Worm (Caenorhabditis elegans) whole organism, L3 larva: ENCODE results near the gene smc-5.

Experiments
- R02D3.7 ChIP-seq: fragments of 150-350 bp; optimal IDR thresholded peaks from 2 replicates; lab custom pipeline; 2014; ENCODE audit warnings: missing biosample characterization, missing genetic modification characterization
- ZK546.5 ChIP-seq: sonication (generic microtip); optimal IDR thresholded peaks from 2 replicates; lab custom pipeline; 2017; ENCODE audit warnings: missing biosample characterization, missing genetic modification characterization
- aly-2 ChIP-seq: fragments of 150-350 bp; optimal IDR thresholded peaks from 2 replicates; lab custom pipeline; 2014; ENCODE audit warnings: missing biosample characterization, missing genetic modification characterization
- ama-1 ChIP-seq: fragments of 150-350 bp; optimal IDR thresholded peaks from 2 replicates; lab custom pipeline; 2018
- ceh-16 ChIP-seq: sonication (generic microtip); optimal IDR thresholded peaks from 2 replicates; lab custom pipeline; 2017; ENCODE audit warnings: missing biosample characterization, missing genetic modification characterization
- ceh-28 ChIP-seq: fragments of 150-350 bp; optimal IDR thresholded peaks from 2 replicates; lab custom pipeline; 2014; ENCODE audit warnings: missing biosample characterization, missing genetic modification reagents, missing genetic modification characterization
- ceh-82 ChIP-seq: fragments of 150-350 bp; optimal IDR thresholded peaks from 2 replicates; lab custom pipeline; 2014; ENCODE audit warnings: missing biosample characterization, missing genetic modification characterization
- ceh-9 ChIP-seq: sonication (generic microtip); optimal IDR thresholded peaks from 2 replicates; lab custom pipeline; 2018; ENCODE audit warnings: missing biosample characterization, missing genetic modification characterization
- daf-12 ChIP-seq: fragments of 150-350 bp; optimal IDR thresholded peaks from 2 replicates; lab custom pipeline; 2014; ENCODE audit warnings: missing biosample characterization, missing genetic modification reagents, missing genetic modification characterization
- egl-27 ChIP-seq: sonication (generic microtip); optimal IDR thresholded peaks from 4 replicates; lab custom pipeline; 2017; ENCODE audit warnings: missing biosample characterization, missing genetic modification reagents, missing genetic modification characterization
- egl-5 ChIP-seq: fragments of 150-350 bp; optimal IDR thresholded peaks from 2 replicates; lab custom pipeline; 2017; ENCODE audit warnings: missing biosample characterization, missing genetic modification reagents, missing genetic modification characterization, inconsistent platforms
- elt-1 ChIP-seq: fragments of 150-350 bp; optimal IDR thresholded peaks from 2 replicates; lab custom pipeline; 2014; ENCODE audit warnings: missing biosample characterization, missing genetic modification characterization
- elt-2 ChIP-seq: sonication (generic microtip); optimal IDR thresholded peaks from 2 replicates; lab custom pipeline; 2016; ENCODE audit warnings: missing genetic modification reagents, mild to moderate bottlenecking, missing genetic modification characterization, missing compliant biosample characterization
- eor-1 ChIP-seq, 2 experiments: fragments of 150-350 bp; optimal IDR thresholded peaks; 2 replicates each; lab custom pipeline; 2014 to 2018; ENCODE audit warnings: missing biosample characterization in 2 of 2, missing genetic modification characterization in 2 of 2
- fkh-10 ChIP-seq: sonication (generic microtip); optimal IDR thresholded peaks from 2 replicates; lab custom pipeline; 2017; ENCODE audit warnings: missing biosample characterization, missing genetic modification reagents, missing genetic modification characterization
- fkh-2 ChIP-seq: fragments of 150-350 bp; optimal IDR thresholded peaks from 2 replicates; lab custom pipeline; 2014; ENCODE audit warnings: missing biosample characterization, missing genetic modification reagents, missing genetic modification characterization
- fos-1 ChIP-seq: fragments of 150-350 bp; optimal IDR thresholded peaks from 2 replicates; lab custom pipeline; 2014; ENCODE audit warnings: missing biosample characterization, missing genetic modification characterization
- hmg-11 ChIP-seq: sonication (generic microtip); optimal IDR thresholded peaks from 2 replicates; lab custom pipeline; 2016; ENCODE audit warnings: missing genetic modification characterization, missing compliant biosample characterization
- jun-1 ChIP-seq: fragments of 150-350 bp; optimal IDR thresholded peaks from 2 replicates; lab custom pipeline; 2014; ENCODE audit warnings: missing biosample characterization, missing genetic modification reagents, missing genetic modification characterization
- lin-15B ChIP-seq: fragments of 150-350 bp; optimal IDR thresholded peaks from 2 replicates; lab custom pipeline; 2014; ENCODE audit warnings: missing biosample characterization, missing genetic modification characterization
- lin-39 ChIP-seq: fragments of 150-350 bp; optimal IDR thresholded peaks from 2 replicates; lab custom pipeline; 2018; ENCODE audit warnings: missing biosample characterization, missing genetic modification reagents, missing genetic modification characterization
- lsy-12 ChIP-seq: sonication (generic microtip); optimal IDR thresholded peaks from 2 replicates; lab custom pipeline; 2016; ENCODE audit warnings: mild to moderate bottlenecking, missing genetic modification characterization, missing compliant biosample characterization
- mdl-1 ChIP-seq: fragments of 150-350 bp; optimal IDR thresholded peaks from 2 replicates; lab custom pipeline; 2014; ENCODE audit warnings: missing biosample characterization, missing genetic modification characterization
- mml-1 ChIP-seq: fragments of 150-350 bp; sonication (generic microtip); optimal IDR thresholded peaks from 3 replicates; lab custom pipeline; 2014; ENCODE audit warnings: missing biosample characterization, missing genetic modification characterization
- nfya-1 ChIP-seq: sonication (generic microtip); optimal IDR thresholded peaks from 2 replicates; lab custom pipeline; 2017; ENCODE audit warnings: missing genetic modification characterization, mild to moderate bottlenecking, missing compliant biosample characterization, antibody characterized with exemption, moderate library complexity; ENCODE audit not compliant: insufficient read depth
- nhr-11 ChIP-seq: fragments of 150-350 bp; optimal IDR thresholded peaks from 2 replicates; lab custom pipeline; 2014; ENCODE audit warnings: missing biosample characterization, missing genetic modification characterization
- nhr-23 ChIP-seq: fragments of 150-350 bp; optimal IDR thresholded peaks from 2 replicates; lab custom pipeline; 2014; ENCODE audit warnings: missing biosample characterization, missing genetic modification reagents, missing genetic modification characterization
- nhr-25 ChIP-seq: sonication (generic microtip); optimal IDR thresholded peaks from 2 replicates; lab custom pipeline; 2017; ENCODE audit warnings: missing biosample characterization, missing genetic modification characterization
- nhr-43 ChIP-seq: sonication (generic microtip); optimal IDR thresholded peaks from 2 replicates; lab custom pipeline; 2016; ENCODE audit warnings: mild to moderate bottlenecking, missing genetic modification characterization, missing compliant biosample characterization; ENCODE audit not compliant: poor library complexity, severe bottlenecking
- nhr-67 ChIP-seq: fragments of 150-350 bp; optimal IDR thresholded peaks from 2 replicates; lab custom pipeline; 2014; ENCODE audit warnings: missing biosample characterization, missing genetic modification characterization
- nhr-76 ChIP-seq: fragments of 150-350 bp; sonication (generic microtip); optimal IDR thresholded peaks from 5 replicates; lab custom pipeline; 2014; ENCODE audit warnings: missing biosample characterization, missing genetic modification characterization
- nhr-77 ChIP-seq: fragments of 150-350 bp; optimal IDR thresholded peaks from 2 replicates; lab custom pipeline; 2014; ENCODE audit warnings: missing biosample characterization, missing genetic modification characterization
- pha-4 ChIP-seq: fragments of 150-350 bp; optimal IDR thresholded peaks from 2 replicates; lab custom pipeline; 2014; ENCODE audit warnings: missing biosample characterization, missing genetic modification reagents, missing genetic modification characterization
- pqm-1 ChIP-seq: fragments of 150-350 bp; optimal IDR thresholded peaks from 2 replicates; lab custom pipeline; 2017; ENCODE audit warnings: missing biosample characterization, missing genetic modification characterization, inconsistent platforms
- sea-2 ChIP-seq: fragments of 150-350 bp; sonication (generic microtip); optimal IDR thresholded peaks from 4 replicates; lab custom pipeline; 2014; ENCODE audit warnings: missing biosample characterization, missing genetic modification reagents, missing genetic modification characterization
- skn-1 ChIP-seq: fragments of 150-350 bp; optimal IDR thresholded peaks from 2 replicates; lab custom pipeline; 2014; ENCODE audit warnings: missing biosample characterization, missing genetic modification characterization
- snpc-4 ChIP-seq: fragments of 150-350 bp; optimal IDR thresholded peaks from 2 replicates; lab custom pipeline; 2014; ENCODE audit warnings: missing biosample characterization, missing genetic modification characterization
- tbx-2 ChIP-seq: sonication (generic microtip); optimal IDR thresholded peaks from 2 replicates; lab custom pipeline; 2016; ENCODE audit warnings: mild to moderate bottlenecking, missing genetic modification characterization, missing compliant biosample characterization
- unc-62 ChIP-seq: fragments of 150-350 bp; sonication (generic microtip); optimal IDR thresholded peaks from 4 replicates; lab custom pipeline; 2014; ENCODE audit warnings: missing biosample characterization, missing genetic modification reagents, missing genetic modification characterization
- ztf-11 ChIP-seq: fragments of 150-350 bp; optimal IDR thresholded peaks from 2 replicates; lab custom pipeline; 2014; ENCODE audit warnings: missing biosample characterization, missing genetic modification characterization
- ztf-4 ChIP-seq: fragments of 150-350 bp; optimal IDR thresholded peaks from 2 replicates; lab custom pipeline; 2014; ENCODE audit warnings: missing biosample characterization, missing genetic modification characterization

smc-5 gene

DNA sequence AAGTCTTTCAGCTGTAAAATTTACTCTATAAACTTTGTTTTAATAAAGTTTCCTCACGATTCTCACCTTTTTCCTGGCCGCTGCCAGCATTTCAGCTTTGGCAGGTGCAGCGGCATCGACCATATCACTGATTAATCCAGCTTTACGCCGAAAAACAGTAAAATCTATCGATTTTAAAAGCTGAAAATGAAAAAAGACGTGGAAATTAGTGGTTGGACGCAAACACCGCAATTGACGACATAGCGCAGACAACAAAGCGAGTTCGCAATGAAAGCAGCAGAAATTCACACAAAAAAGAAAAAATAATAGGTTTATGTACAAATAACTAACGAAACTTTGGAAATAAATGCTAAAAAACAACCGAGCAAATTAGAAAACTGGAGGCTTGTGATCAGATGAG, 22.0 kb upstream of the smc-5 start, which contains the start of gene golg-2 (continued):
- TF ChIP-seq nfya-1: peak; percentile 17
- no peak for TF ChIP-seq snpc-4 (tag; lab: Kevin White, UChicago)
- no peak for TF ChIP-seq nhr-43 (tag; lab: Kevin White, UChicago)
- no peak for TF ChIP-seq lsy-12 (tag; lab: Kevin White, UChicago)
- peak; percentile 48 for TF ChIP-seq elt-2 (tag; lab: Kevin White, UChicago)
- TF ChIP-seq ceh-16 (tag; lab: Kevin White, UChicago): no peak
- TF ChIP-seq, all 47 proteins: peak for 5

DNA sequence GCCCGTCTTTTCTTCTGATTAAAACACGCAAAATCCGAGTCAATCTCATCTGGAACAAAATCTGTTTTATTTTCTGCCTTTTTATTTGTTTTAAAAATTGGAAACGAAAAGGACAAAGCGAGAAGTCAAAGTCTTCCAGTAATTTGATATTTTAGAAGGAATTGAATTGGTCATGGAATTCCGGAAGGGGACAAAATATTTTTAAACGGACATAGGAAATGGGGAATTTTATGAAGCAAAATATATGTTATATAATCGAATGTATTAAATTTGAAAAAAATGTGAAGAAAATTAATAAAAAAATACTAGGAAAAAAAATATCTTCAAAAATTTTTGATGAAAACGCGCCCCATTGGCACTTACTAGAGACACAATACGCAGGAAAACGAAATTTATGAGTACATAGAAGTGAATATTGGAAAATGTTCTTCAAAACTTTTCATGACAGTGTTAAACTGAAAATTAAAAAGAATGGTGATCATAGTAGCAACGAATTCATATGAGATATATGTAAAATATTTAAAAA, 21.2 kb upstream of the smc-5 start, which contains the start of gene F33G12.7:
Gene F33G12.7, minus strand, starts transcription at position 51 of the 526 bp plus-strand sequence.
- no peak for TF ChIP-seq sea-2
- peak; percentile 5 for TF ChIP-seq pha-4 (tag; lab: Kevin White, UChicago)

- TF ChIP-seq snpc-4 (tag; lab: Kevin White, UChicago) (no peak), lin-39 (tag; lab: Kevin White, UChicago) (peak; percentile 23), lin-15B (tag; lab: Kevin White, UChicago) (peak; percentile 23), nhr-25 (tag; lab: Kevin White, UChicago) (no peak), hmg-11 (tag; lab: Kevin White, UChicago) (peak; percentile 55), nfya-1 (peak; percentile 52), mml-1 (tag; lab: Kevin White, UChicago) (no peak), ztf-11 (no peak), fos-1 (tag; lab: Kevin White, UChicago) (no peak), nhr-77 (tag; lab: Kevin White, UChicago) (no peak)
Observed at ce11 chrII:5042381-5042930, 19.5 kb upstream of the smc-5 start.

DNA sequence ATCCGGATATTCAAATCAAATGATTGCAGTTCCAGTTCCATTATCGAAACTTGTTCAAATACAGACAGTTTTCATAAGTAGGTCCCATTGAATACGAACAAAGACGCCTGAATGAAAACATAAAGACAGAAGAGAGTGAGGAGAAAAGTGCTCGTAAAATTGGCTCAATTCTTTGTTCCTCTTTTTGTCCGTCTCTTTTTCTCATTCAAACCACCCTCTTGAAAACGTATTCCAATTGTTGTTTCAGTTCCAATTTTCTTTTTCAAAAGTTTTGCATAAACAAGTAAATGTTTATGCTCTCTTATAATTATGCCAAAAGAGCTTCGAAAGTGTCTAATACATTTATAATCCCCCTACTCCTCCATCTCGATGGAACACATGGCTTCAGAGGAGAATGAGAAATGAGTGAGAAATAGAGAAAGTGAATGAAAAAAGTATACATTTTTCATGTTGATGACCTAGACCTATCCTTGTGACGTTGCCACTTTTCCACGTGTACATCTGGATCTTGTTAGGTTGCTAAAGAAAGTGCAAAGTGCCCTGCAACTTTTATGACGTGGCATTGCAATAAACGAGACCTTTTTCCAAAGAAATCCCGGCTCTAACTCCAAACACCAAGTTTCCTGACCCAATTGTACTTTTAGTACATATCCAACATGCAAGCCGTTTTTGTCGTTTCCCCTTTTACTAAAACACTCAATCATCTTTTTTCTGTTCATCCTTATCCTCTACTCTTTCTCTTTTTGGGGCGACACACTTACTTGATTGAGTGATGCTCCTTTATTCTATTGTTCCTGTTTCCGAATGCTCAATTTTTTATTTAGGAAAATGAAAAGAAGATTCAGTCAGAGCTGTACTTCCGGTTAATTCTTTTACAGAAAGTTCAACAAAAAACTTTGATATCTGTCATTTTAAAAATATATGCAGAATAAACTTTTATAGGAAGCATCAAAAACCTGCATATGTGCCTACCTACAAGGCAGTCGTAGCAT, 15.4 kb upstream of the smc-5 start:
- TF ChIP-seq lin-39 (tag; lab: Kevin White, UChicago): no peak
- no peak for TF ChIP-seq daf-12 (tag; lab: Kevin White, UChicago)
- no peak for TF ChIP-seq jun-1 (tag; lab: Kevin White, UChicago)
- TF ChIP-seq ceh-28 (tag; lab: Kevin White, UChicago): no peak
- TF ChIP-seq pqm-1 (tag; lab: Kevin White, UChicago): no peak
- TF ChIP-seq eor-1 (tag; optimal IDR thresholded peaks at IDR 0.05; lab: Kevin White, UChicago): no peak
- TF ChIP-seq hmg-11 (tag; lab: Kevin White, UChicago): peak; percentile 9
- TF ChIP-seq R02D3.7 (tag; lab: Kevin White, UChicago): no peak
- TF ChIP-seq nhr-23 (tag; lab: Kevin White, UChicago): no peak
- no peak for TF ChIP-seq nhr-67 (tag; lab: Kevin White, UChicago)
- no peak for TF ChIP-seq lsy-12 (tag; lab: Kevin White, UChicago)
- no peak for TF ChIP-seq elt-1 (tag; lab: Kevin White, UChicago)
- peak; percentile 3 for TF ChIP-seq egl-5 (tag; lab: Kevin White, UChicago)
- no peak for TF ChIP-seq ceh-9 (tag; lab: Kevin White, UChicago)
- no peak for TF ChIP-seq mdl-1 (tag; lab: Kevin White, UChicago)
- TF ChIP-seq fos-1 (tag; lab: Kevin White, UChicago): no peak
- TF ChIP-seq mml-1 (tag; lab: Kevin White, UChicago): no peak
- no peak for TF ChIP-seq nhr-43 (tag; lab: Kevin White, UChicago)
- TF ChIP-seq ztf-4: no peak
- TF ChIP-seq nhr-11: no peak
- no peak for TF ChIP-seq lin-15B (tag; lab: Kevin White, UChicago)
- TF ChIP-seq elt-2 (tag; lab: Kevin White, UChicago): no peak
- TF ChIP-seq nhr-77 (tag; lab: Kevin White, UChicago): no peak
- peak; percentile 90 for TF ChIP-seq fkh-10
- no peak for TF ChIP-seq nhr-76 (tag; lab: Kevin White, UChicago)
- no peak for TF ChIP-seq egl-27
- TF ChIP-seq fkh-2 (tag; lab: Kevin White, UChicago): peak; percentile 84
- no peak for TF ChIP-seq pha-4 (tag; lab: Kevin White, UChicago)
- no peak for TF ChIP-seq skn-1 (tag; lab: Kevin White, UChicago)
- TF ChIP-seq nfya-1: peak; percentile 4
- no peak for TF ChIP-seq ama-1 (lab: Kevin White, UChicago)
- no peak for TF ChIP-seq aly-2 (tag; lab: Kevin White, UChicago)
- no peak for TF ChIP-seq tbx-2 (tag; lab: Kevin White, UChicago)
- no peak for TF ChIP-seq nhr-25 (tag; lab: Kevin White, UChicago)
- TF ChIP-seq sea-2: no peak
- no peak for TF ChIP-seq ceh-82 (tag; lab: Kevin White, UChicago)
- TF ChIP-seq unc-62 (GFP tag; lab: Kevin White, UChicago): peak; percentile 3
- no peak for TF ChIP-seq ZK546.5
- TF ChIP-seq ceh-16 (tag; lab: Kevin White, UChicago): no peak
